Worm (Caenorhabditis elegans): ENCODE measurements around the gene C06A6.7.

Gene C06A6.7

DNA sequence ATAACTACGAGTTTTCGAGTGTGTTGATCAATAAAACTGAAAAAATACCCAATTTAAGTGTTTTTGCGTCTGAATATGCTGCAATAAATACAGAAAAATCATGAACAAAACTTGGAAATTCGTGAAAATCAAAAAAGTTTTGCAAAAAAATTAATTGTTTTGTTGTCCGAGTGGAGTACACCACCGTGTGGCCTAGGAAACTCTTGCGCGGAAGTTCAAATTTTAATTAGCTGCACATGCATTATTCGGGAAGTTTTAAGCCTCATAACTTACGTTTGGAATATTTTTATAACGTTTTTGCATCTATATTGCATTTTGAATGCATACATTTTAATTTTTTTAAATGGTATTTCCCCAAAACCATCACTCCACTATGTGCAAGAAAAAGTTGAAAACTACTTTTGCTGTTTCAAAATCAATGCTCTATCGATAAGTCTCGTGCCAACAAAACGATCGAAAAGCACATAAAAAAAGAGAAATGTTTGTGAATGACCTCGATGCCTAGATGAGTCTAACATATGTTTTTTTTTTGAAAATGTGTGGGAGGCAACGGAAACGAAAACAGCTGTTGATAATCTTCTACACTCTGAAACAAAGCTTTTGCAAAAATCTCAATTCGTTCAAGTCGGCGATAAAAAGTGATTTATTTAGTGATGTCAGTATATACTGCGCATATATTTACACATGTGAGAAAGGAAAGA lies 21.8 kb downstream of the C06A6.7 start:
- TF ChIP-seq ceh-43 (GFP tag; optimal IDR thresholded peaks at IDR 0.05) (peak; percentile 30), mls-2 (tag; optimal IDR thresholded peaks at IDR 0.05) (no peak), mep-1 (tag; optimal IDR thresholded peaks at IDR 0.05) (peak; percentile 9), flh-1 (GFP tag; optimal IDR thresholded peaks at IDR 0.05) (no peak), snpc-4 (tag; optimal IDR thresholded peaks at IDR 0.05) (no peak), pha-4 (tag; optimal IDR thresholded peaks at IDR 0.05) (no peak), lsy-2 (tag; optimal IDR thresholded peaks at IDR 0.05) (no peak), sem-2 (GFP tag; optimal IDR thresholded peaks at IDR 0.05) (no peak), sptf-1 (tag; optimal IDR thresholded peaks at IDR 0.05) (no peak), hlh-1 (tag; optimal IDR thresholded peaks at IDR 0.05) (peak; percentile 44), drap-1 (GFP tag; optimal IDR thresholded peaks at IDR 0.05) (no peak)

DNA sequence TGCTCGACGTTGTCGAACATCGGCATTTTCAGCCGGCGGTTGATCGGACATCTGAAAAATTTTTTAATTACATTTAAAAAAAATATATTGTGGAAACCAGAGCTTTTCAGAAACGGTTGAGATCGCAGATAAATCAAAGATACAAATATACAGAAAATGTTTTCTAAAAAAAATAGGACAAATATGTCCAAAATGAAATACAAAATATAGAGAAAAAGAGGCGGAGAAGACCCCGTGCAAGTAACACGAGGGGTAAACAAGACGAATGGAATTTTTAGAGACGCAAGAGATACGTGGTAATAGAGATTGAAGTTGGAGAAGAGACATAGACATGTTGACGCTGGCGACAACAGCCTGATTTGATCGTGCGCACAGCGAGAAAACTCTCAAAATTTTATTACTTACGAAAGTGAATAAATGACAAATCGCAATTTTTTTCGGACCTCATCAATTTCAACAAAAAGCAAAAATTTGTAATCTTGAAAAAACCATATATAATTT lies 22.6 kb downstream of the C06A6.7 start, which contains the start of gene cdgs-1:
Gene cdgs-1, minus strand, starts transcription at position 51 of the 501 bp plus-strand sequence.
- peak; percentile 36 for TF ChIP-seq unc-62 (GFP tag; optimal IDR thresholded peaks at IDR 0.05)
- TF ChIP-seq lin-32 (GFP tag; optimal IDR thresholded peaks at IDR 0.05) = no peak
- peak; percentile 83 for TF ChIP-seq ces-1 (GFP tag; optimal IDR thresholded peaks at IDR 0.05)
- no peak for TF ChIP-seq sem-2 (GFP tag; optimal IDR thresholded peaks at IDR 0.05)

DNA sequence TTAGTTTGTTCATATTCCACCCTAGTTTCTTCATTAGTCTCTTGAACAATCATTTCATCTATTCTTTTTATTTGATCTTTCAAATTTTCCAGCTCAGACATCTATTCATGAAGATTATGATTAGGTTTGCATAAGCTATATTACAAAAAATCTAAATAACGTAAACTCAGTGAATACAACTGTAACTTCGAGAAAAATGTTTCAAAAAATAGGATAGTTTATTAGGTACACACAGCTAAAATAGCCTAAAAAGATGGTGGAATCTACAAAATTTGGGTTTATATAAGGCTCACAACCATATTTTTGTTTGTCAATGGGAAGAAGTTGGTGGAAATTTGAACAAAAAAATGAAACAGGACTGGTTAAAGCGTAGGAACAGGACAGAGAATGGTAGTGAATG lies 25.6 kb downstream of the C06A6.7 start, which contains the start of gene zgpa-1:
Gene zgpa-1, minus strand, starts transcription at position 101 of the 400 bp plus-strand sequence.
- no peak for TF ChIP-seq mep-1 (tag; optimal IDR thresholded peaks at IDR 0.05)
- no peak for TF ChIP-seq unc-120 (tag; optimal IDR thresholded peaks at IDR 0.05; ENCODE audit: poor library complexity, severe bottlenecking)
- no peak for TF ChIP-seq flh-1 (GFP tag; optimal IDR thresholded peaks at IDR 0.05)
- no peak for TF ChIP-seq ceh-43 (GFP tag; optimal IDR thresholded peaks at IDR 0.05)
- TF ChIP-seq nhr-2 (tag; optimal IDR thresholded peaks at IDR 0.05) = no peak
- TF ChIP-seq mls-2 (tag; optimal IDR thresholded peaks at IDR 0.05) = no peak

DNA sequence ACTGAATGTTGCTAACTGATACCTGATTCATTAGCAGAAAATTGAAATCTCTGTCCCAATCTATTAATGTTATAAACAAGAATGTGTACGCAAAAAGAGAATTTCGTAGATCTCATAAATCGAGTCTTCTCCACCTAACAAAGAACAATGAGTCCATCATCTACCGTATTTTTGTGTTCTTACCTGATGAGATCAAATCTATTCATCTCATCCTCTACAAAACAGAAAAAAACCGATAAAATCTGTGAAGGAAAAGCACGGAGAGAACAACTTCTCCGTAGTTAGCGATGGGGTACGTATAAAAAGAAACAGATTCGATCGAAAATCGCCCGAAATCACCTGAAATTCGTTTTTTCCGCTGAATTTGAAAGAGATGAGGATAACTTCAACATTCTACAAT lies 29.7 kb downstream of the C06A6.7 start, which contains the start of gene C33H5.1:
Gene C33H5.1, plus strand, starts transcription at position 330 of the 400 bp plus-strand sequence.
- peak; percentile 88 for TF ChIP-seq elt-1 (tag; optimal IDR thresholded peaks at IDR 0.05; ENCODE audit: borderline replicate concordance, insufficient read depth)
- TF ChIP-seq mls-2 (tag; optimal IDR thresholded peaks at IDR 0.05) = no peak

DNA sequence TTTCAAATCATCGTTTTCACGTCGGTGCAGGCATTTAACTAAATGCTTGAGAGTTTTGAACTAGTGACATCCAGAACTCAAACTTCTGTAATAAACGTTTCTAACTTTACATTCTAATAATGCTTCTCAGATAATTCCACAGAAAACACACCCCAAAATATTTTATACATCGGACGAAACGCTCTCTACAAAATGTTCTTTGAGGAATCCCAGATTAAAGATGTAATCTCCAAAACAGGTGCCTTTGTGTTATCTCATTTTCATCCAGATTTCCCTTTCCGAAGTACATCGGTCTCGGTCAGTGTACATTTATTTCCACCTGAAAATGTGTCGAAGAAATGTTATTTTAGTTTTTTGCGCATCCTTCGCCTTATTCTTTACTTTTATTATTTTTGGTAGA lies 33.6 kb downstream of the C06A6.7 start, which contains the start of gene C33H5.2:
Gene C33H5.2, plus strand, starts transcription at position 301 of the 400 bp plus-strand sequence.
- peak; percentile 64 for TF ChIP-seq elt-1 (tag; optimal IDR thresholded peaks at IDR 0.05; ENCODE audit: borderline replicate concordance, insufficient read depth)
- TF ChIP-seq nhr-28 (tag; optimal IDR thresholded peaks at IDR 0.05) = no peak

DNA sequence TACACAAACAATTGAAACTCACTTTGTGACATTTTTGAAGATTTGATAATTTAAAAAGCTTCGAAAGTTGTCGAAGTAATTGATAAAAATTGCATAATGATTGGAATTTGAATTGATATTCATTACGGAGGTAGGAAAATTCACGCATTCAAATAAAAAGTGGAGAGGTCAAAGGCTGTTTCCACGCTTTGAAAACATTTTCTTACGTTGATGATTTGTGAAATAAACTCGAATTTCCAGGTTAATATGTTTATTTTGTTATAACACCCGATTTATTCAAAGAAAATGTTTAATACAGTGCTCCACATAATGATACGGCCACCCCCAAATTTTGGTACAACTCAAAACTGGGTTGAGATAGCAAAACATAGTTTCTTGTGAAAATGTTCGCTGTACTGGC lies 35.1 kb downstream of the C06A6.7 start, which contains the start of gene C33H5.16:
Gene C33H5.16, minus strand, starts transcription at position 101 of the 400 bp plus-strand sequence.
- no peak for TF ChIP-seq ztf-11 (tag; optimal IDR thresholded peaks at IDR 0.05)
- no peak for TF ChIP-seq mab-5 (tag; optimal IDR thresholded peaks at IDR 0.05)
- no peak for TF ChIP-seq ceh-39 (tag; optimal IDR thresholded peaks at IDR 0.05)
- TF ChIP-seq hlh-1 (tag; optimal IDR thresholded peaks at IDR 0.05) = no peak
- no peak for TF ChIP-seq lin-32 (GFP tag; optimal IDR thresholded peaks at IDR 0.05)
- TF ChIP-seq ceh-83 (GFP tag; optimal IDR thresholded peaks at IDR 0.05) = no peak
- no peak for TF ChIP-seq lin-13 (tag; optimal IDR thresholded peaks at IDR 0.05)
- TF ChIP-seq blmp-1 (tag; optimal IDR thresholded peaks at IDR 0.05) = no peak
- TF ChIP-seq nhr-76 (tag; optimal IDR thresholded peaks at IDR 0.05) = no peak
- TF ChIP-seq M03D4.4 (tag; optimal IDR thresholded peaks at IDR 0.05) = no peak
- no peak for TF ChIP-seq ham-2 (GFP tag; optimal IDR thresholded peaks at IDR 0.05)
- TF ChIP-seq pha-4 (tag; optimal IDR thresholded peaks at IDR 0.05) = no peak
- no peak for TF ChIP-seq nhr-12 (tag; optimal IDR thresholded peaks at IDR 0.05)
- TF ChIP-seq nhr-28 (tag; optimal IDR thresholded peaks at IDR 0.05) = no peak

Measured in whole organism, mixed stage, embryonic.